Worm (Caenorhabditis elegans) whole organism, midembryonic: Measurements from ENCODE around the gene Y52E8A.6.
"Not testable (repeated sequence)": the region's sequence is repeated elsewhere in the genome, so short reads cannot be mapped to it uniquely, and the experiment has no call there.

ENCODE experiments used
- med-1 ChIP-seq: sonication (generic microtip); optimal IDR thresholded peaks from 2 replicates; lab custom pipeline; 2017; ENCODE audit warnings: missing genetic modification characterization, mild to moderate bottlenecking, missing compliant biosample characterization, antibody characterized with exemption, missing genetic modification reagents; ENCODE audit not compliant: insufficient read depth
- ref-1 ChIP-seq: fragments of 200-800 bp; sonication (Bioruptor generic); conservative IDR thresholded peaks from 2 replicates; pipeline ENCODE4 v1.3.6; 2022; ENCODE audit warnings: missing genetic modification reagents, missing genetic modification characterization, missing compliant biosample characterization

DNA sequence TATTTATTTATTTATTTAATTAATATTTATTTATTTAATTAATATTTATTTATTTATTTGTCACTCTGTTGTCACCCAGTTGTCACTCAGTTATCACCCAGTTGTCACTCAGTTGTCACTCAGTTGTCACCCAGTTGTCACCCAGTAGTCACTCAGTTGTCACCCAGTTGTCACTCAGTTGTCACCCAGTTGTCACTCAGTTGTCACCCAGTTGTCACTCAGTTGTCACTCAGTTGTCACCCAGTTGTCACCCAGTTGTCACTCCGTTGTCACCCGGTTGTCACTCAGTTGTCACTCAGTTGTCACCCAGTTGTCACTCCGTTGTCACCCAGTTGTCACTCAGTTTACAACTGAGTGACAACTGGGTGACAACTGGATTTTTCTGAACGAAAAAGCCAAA, 10.7 kb downstream of the Y52E8A.6 start:
- TF ChIP-seq ref-1 (GFP tag; lab: Robert Waterston, UW); med-1: not testable (repeated sequence)
